Worm (Caenorhabditis elegans): Measurements from ENCODE around the gene M05D6.9.

M05D6.9 gene

ce11 chrII:8504074-8504724 lies 10.1 kb downstream of the M05D6.9 start:
- TF ChIP-seq W03F9.2 (tag; optimal IDR thresholded peaks at IDR 0.05) (no peak), dao-5 (tag; optimal IDR thresholded peaks at IDR 0.05) (no peak), him-1 (tag; optimal IDR thresholded peaks at IDR 0.05) (no peak)

ce11 chrII:8506759-8507158 lies 12.7 kb downstream of the M05D6.9 start:
- no peak for TF ChIP-seq W03F9.2 (tag; optimal IDR thresholded peaks at IDR 0.05)
- TF ChIP-seq dao-5 (tag; optimal IDR thresholded peaks at IDR 0.05), result no peak
- TF ChIP-seq him-1 (tag; optimal IDR thresholded peaks at IDR 0.05), result no peak

DNA sequence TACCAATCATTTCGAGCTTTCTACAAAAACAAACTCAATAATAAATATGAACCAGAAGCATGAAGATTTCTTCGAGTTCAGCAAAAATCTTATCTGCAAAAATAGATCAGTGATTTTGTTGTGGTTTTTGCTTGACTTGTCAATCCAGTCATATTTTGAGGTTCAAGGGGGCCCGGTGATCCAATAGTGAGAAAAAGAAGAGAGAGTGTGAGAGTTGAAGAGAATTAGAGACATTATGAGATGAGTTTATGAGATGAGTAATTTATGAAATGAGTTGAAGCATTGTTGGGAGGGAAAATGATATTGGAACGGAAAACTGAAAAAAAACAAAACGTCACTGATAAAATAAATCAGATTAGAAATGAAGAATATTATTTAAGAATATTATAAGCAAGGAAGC lies 14.9 kb downstream of the M05D6.9 start, which contains the start of gene T13H5.1:
Gene T13H5.1 (minus strand): TSS at position 101 of the 400 bp plus-strand sequence.
- TF ChIP-seq W03F9.2 (tag; optimal IDR thresholded peaks at IDR 0.05) (no peak), him-1 (tag; optimal IDR thresholded peaks at IDR 0.05) (no peak), dao-5 (tag; optimal IDR thresholded peaks at IDR 0.05) (no peak)

DNA sequence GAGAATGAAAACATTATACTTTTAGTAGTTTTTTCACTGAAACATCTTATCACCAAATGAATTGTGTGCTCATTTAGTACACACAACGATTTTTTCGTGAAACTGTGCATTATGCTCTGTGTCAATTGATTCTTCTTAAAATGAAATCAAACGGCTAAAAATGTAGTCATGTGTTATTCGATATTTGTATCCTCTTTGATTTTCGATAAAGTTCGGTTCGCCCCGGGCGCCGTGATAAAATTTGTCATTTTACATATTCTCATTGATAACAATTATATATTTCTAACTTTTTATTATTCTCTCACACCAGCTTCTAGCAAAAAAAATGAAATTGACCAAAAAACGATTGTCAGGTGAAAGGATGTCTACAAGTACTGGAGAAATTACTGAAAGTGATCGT lies 20.7 kb downstream of the M05D6.9 start, which contains the start of gene ctg-2:
Gene ctg-2 (plus strand): TSS at position 326 of the 400 bp plus-strand sequence.
- TF ChIP-seq dao-5 (tag; optimal IDR thresholded peaks at IDR 0.05) (no peak), W03F9.2 (tag; optimal IDR thresholded peaks at IDR 0.05) (no peak), him-1 (tag; optimal IDR thresholded peaks at IDR 0.05) (no peak)

DNA sequence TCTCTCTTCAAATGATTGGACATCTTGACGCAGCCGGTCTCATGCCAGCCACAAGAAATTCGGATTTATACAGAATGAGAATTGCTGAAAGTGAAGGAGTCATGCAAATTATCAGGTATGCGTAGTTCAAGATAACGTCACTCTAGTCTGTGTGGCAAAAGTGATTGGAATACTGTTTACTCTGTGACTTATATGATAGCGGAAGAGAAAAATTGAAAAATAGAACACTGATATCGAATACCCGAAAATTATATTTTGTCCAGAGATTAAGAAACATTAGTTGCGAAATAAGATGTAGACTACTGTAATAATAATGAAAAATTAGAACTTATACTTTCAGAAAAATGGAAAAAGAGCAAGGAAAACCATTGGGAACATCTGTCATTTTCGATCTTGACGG lies 21.4 kb downstream of the M05D6.9 start:
- TF ChIP-seq dao-5 (tag; optimal IDR thresholded peaks at IDR 0.05), result no peak
- TF ChIP-seq him-1 (tag; optimal IDR thresholded peaks at IDR 0.05), result no peak
- no peak for TF ChIP-seq W03F9.2 (tag; optimal IDR thresholded peaks at IDR 0.05)

DNA sequence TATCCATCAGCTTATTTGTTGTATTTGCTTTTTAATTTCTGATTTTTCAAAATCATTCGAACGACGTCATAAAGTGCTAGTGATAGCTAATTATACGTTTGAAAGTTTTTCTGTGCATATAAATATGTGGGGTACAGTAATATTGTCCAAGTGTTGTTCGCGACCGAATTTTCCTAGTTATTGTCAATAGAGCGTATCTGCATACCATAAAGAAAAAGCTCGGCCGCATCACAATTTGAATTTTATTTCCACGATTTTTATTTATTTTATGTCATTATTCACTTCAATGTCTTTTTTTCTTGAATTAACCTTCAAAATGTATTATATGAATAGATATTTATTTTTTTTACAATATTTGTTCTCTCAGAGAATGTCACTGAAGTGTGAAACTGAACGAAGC lies 22.7 kb downstream of the M05D6.9 start, which contains the start of gene rnh-2:
Gene rnh-2 (plus strand): TSS at position 368 of the 400 bp plus-strand sequence.
- no peak for TF ChIP-seq dao-5 (tag; optimal IDR thresholded peaks at IDR 0.05)
- TF ChIP-seq W03F9.2 (tag; optimal IDR thresholded peaks at IDR 0.05), result peak; percentile 88
- TF ChIP-seq him-1 (tag; optimal IDR thresholded peaks at IDR 0.05), result peak; percentile 16

DNA sequence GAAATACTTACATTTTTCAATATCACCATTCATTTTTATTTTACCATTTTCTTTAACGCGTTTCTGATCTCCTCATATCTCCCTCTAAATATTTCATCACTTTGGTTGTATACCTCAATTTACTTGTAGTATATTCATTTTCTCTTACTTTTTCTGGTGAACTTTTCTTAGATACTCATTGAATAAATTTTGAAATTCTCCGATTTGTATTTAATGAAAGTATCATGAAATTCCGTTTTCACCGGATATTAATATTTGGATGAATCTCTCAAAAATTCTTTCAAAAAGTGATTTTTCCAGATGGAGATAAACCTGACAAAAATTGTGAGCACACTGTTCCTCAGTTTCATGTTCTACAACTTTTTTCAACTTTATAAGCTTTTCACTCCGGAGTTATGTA lies 24.1 kb downstream of the M05D6.9 start, which contains the start of gene T13H5.8:
Gene T13H5.8 (plus strand): TSS at position 301 of the 400 bp plus-strand sequence.
- TF ChIP-seq W03F9.2 (tag; optimal IDR thresholded peaks at IDR 0.05) (no peak), him-1 (tag; optimal IDR thresholded peaks at IDR 0.05) (no peak), dao-5 (tag; optimal IDR thresholded peaks at IDR 0.05) (no peak)

- TF ChIP-seq W03F9.2 (tag; optimal IDR thresholded peaks at IDR 0.05) (no peak), him-1 (tag; optimal IDR thresholded peaks at IDR 0.05) (no peak), dao-5 (tag; optimal IDR thresholded peaks at IDR 0.05) (no peak)
Measured at ce11 chrII:8520625-8521024, 26.5 kb downstream of the M05D6.9 start, which contains the start of gene cht-2. Gene cht-2, plus strand, starts transcription at chrII:8520925.

- TF ChIP-seq him-1 (tag; optimal IDR thresholded peaks at IDR 0.05) (no peak), W03F9.2 (tag; optimal IDR thresholded peaks at IDR 0.05) (peak; percentile 82)
Measured at ce11 chrII:8525133-8525736, 31.2 kb downstream of the M05D6.9 start, which contains the start of the genes prp-9 and mrps-18B. Gene prp-9, minus strand, starts transcription at chrII:8525396. Gene mrps-18B, plus strand, starts transcription at chrII:8525681.

DNA sequence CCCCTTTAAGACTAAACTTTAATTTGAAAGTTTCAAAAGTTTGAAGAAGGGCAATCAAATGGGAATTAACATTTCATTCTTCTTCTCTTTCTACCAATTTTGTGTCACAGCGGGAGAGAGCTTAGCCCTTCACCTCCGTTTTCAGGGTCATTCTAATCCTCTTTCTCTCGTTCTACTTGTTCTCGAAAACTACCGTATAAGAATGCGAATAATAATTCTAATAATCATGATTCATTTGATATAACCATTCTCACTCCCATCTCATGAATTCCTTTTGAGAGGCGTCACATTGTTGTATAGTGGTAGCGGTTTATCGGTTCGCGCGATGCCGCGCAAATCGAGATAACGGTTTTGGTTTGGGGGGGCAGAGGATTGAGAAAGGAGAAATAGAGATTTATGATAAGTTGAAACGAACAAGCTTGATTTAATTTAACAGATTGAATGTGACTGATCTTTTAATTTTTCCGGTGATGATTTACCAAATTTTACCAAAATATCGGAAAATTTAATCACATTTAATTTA lies 35.2 kb downstream of the M05D6.9 start:
- TF ChIP-seq him-1 (tag; optimal IDR thresholded peaks at IDR 0.05), result no peak
- no peak for TF ChIP-seq dao-5 (tag; optimal IDR thresholded peaks at IDR 0.05)
- TF ChIP-seq W03F9.2 (tag; optimal IDR thresholded peaks at IDR 0.05), result no peak

ce11 chrII:8531181-8531759 lies 37.2 kb downstream of the M05D6.9 start, which contains the start of gene gldi-7:
Gene gldi-7, minus strand, starts transcription at chrII:8531222.
- no peak for TF ChIP-seq him-1 (tag; optimal IDR thresholded peaks at IDR 0.05)
- no peak for TF ChIP-seq dao-5 (tag; optimal IDR thresholded peaks at IDR 0.05)
- no peak for TF ChIP-seq W03F9.2 (tag; optimal IDR thresholded peaks at IDR 0.05)

DNA sequence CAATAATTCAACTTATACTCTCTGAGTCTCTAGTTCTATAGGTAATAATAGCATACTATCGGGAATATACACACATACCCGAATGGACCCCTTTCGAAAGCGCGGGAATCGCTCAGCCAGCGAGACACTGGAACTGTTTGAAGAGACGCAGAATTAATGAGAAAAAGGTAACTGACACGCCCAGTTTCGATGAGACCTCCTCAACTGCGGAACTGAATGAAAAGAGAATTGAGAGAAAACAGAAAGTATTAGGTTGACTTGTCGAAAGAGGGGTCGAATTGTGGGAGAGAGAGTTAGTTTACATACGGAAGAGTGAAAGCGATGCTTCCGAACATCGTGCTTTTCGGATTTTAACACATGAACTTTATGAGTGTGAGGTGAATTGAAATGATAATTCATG lies 37.9 kb downstream of the M05D6.9 start:
- TF ChIP-seq him-1 (tag; optimal IDR thresholded peaks at IDR 0.05), result no peak
- TF ChIP-seq dao-5 (tag; optimal IDR thresholded peaks at IDR 0.05), result no peak
- no peak for TF ChIP-seq W03F9.2 (tag; optimal IDR thresholded peaks at IDR 0.05)

ce11 chrII:8536060-8536459 lies 42.0 kb downstream of the M05D6.9 start, which contains the start of gene W01C9.2:
Gene W01C9.2, plus strand, starts transcription at chrII:8536360.
- TF ChIP-seq him-1 (tag; optimal IDR thresholded peaks at IDR 0.05) (no peak), W03F9.2 (tag; optimal IDR thresholded peaks at IDR 0.05) (no peak), dao-5 (tag; optimal IDR thresholded peaks at IDR 0.05) (no peak)

DNA sequence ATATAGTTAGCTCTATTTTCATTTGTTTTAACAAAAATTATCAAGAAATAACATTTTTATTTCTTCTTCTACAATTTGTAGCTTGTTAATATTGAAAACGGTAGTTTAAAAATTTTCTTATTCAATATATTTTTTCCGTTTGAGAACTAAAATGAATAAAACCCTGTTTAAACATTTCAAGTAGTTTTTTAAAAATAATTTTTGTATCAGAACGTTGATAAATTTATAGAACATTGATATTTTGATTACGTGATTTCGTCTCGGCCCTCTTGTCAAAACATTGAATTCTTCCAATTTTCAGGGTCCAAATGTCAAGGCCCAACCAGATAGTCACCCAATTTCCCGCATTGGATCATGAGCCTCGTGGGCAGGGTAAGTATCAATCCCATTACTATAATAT lies 46.3 kb downstream of the M05D6.9 start, which contains the start of gene pqn-73:
Gene pqn-73 (plus strand): TSS at position 301 of the 400 bp plus-strand sequence.
- TF ChIP-seq him-1 (tag; optimal IDR thresholded peaks at IDR 0.05), result no peak
- no peak for TF ChIP-seq dao-5 (tag; optimal IDR thresholded peaks at IDR 0.05)
- TF ChIP-seq W03F9.2 (tag; optimal IDR thresholded peaks at IDR 0.05), result no peak
